Worm (Caenorhabditis elegans) whole organism, L1 larva: Measurements from ENCODE around the gene F56C3.7.

Experiments used
- dpl-1 ChIP-seq, 3 experiments: fragments of 150-350 bp in 2 of 3; sonication (generic microtip) in 1 of 3; optimal IDR thresholded peaks; 2 replicates each; lab custom pipeline; 2014 to 2017; ENCODE audit warnings: missing biosample characterization in 3 of 3, missing genetic modification characterization in 3 of 3, missing genetic modification reagents in 3 of 3
- elt-2 ChIP-seq: sonication (generic microtip); optimal IDR thresholded peaks from 2 replicates; lab custom pipeline; 2016; ENCODE audit warnings: missing genetic modification characterization, mild to moderate bottlenecking, inconsistent platforms, missing compliant biosample characterization, missing genetic modification reagents
- mab-9 ChIP-seq: fragments of 200-800 bp; sonication (Bioruptor generic); IDR thresholded peaks from 2 replicates; pipeline ENCODE4 v1.3.6; 2022; ENCODE audit warnings: missing genetic modification reagents, missing genetic modification characterization, missing compliant biosample characterization
- mdl-1 ChIP-seq, 2 experiments: fragments of 150-350 bp; optimal IDR thresholded peaks; 2 replicates each; lab custom pipeline; 2014 to 2017; ENCODE audit warnings: missing biosample characterization in 2 of 2, missing genetic modification characterization in 2 of 2, inconsistent platforms in 1 of 2
- nhr-12 ChIP-seq: sonication (generic microtip); optimal IDR thresholded peaks from 2 replicates; lab custom pipeline; 2017; ENCODE audit warnings: missing biosample characterization, missing genetic modification characterization
- snpc-4 ChIP-seq: fragments of 150-350 bp; optimal IDR thresholded peaks from 2 replicates; lab custom pipeline; 2014; ENCODE audit warnings: missing biosample characterization, missing genetic modification characterization
- snu-23 ChIP-seq: sonication (generic microtip); optimal IDR thresholded peaks from 2 replicates; lab custom pipeline; 2016; ENCODE audit warnings: missing genetic modification characterization, missing compliant biosample characterization
- vab-15 ChIP-seq: sonication (generic microtip); optimal IDR thresholded peaks from 2 replicates; lab custom pipeline; 2017; ENCODE audit warnings: missing genotype, mild to moderate bottlenecking, missing genetic modification characterization, missing compliant biosample characterization
- ztf-11 ChIP-seq, 2 experiments: sonication (generic microtip); optimal IDR thresholded peaks; 2 replicates each; lab custom pipeline; 2016 to 2017; ENCODE audit warnings: missing genetic modification characterization in 2 of 2, missing biosample characterization in 1 of 2, missing compliant biosample characterization in 1 of 2

DNA sequence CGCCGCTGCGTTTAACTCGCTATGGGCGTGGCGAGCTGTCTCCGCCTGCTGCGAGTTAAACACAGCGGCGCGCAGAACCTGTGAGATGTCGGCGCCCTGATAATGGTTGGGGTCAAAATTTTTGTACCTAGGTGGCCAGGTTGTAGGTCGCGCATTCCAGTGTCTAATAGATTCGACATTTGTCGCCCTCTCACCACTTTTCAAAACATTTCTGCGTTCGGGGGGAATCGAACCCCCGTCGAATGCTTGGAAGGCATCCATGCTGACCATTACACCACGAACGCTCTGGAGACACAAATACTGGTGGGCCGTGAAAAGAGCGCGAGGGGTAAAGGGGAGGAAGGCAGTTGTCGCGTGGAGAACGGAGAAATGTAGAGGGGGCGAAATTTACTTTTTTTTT, 8.8 kb upstream of the F56C3.7 start:
- TF ChIP-seq snu-23 (GFP tag; lab: Kevin White, UChicago) (peak; percentile 66), ztf-11 (tag; optimal IDR thresholded peaks at IDR 0.05; lab: Kevin White, UChicago) (no peak), mdl-1 (tag; optimal IDR thresholded peaks at IDR 0.05; lab: Kevin White, UChicago) (peak in 1 of 2 experiments; percentile 71), vab-15 (tag; lab: Kevin White, UChicago) (no peak), nhr-12 (tag; lab: Kevin White, UChicago) (no peak), mab-9 (GFP tag; lab: Robert Waterston, UW) (no peak), snpc-4 (tag; lab: Kevin White, UChicago) (peak; percentile 69), elt-2 (no peak), dpl-1 (GFP tag; optimal IDR thresholded peaks at IDR 0.05; lab: Kevin White, UChicago) (peak in 1 of 3 experiments; percentile 19)
